Fruit fly (Drosophila melanogaster) whole organism, embryonic: Measurements from ENCODE around the gene CG17107.

ENCODE experiments used
- Ada2b ChIP-seq: fragments of 200-800 bp; sonication (Bioruptor generic); IDR thresholded peaks from 2 replicates; pipeline ENCODE4 v1.3.6; 2022; ENCODE audit warnings: missing biosample characterization, missing genetic modification characterization
- CG11093 ChIP-seq: fragments of 200-800 bp; sonication (Bioruptor generic); IDR thresholded peaks from 3 replicates; pipeline ENCODE4 v1.3.6; 2022; ENCODE audit warnings: missing biosample characterization, missing genetic modification characterization
- CG11560 ChIP-seq: fragments of 200-800 bp; sonication (Bioruptor generic); IDR thresholded peaks from 3 replicates; pipeline ENCODE4 v1.3.6; 2022; ENCODE audit warnings: missing biosample characterization, missing genetic modification characterization
- CG12744 ChIP-seq: fragments of 200-800 bp; sonication (Bioruptor generic); optimal IDR thresholded peaks from 2 replicates; lab custom pipeline; 2016; ENCODE audit warnings: missing biosample characterization, missing genetic modification characterization
- CG15269 ChIP-seq: fragments of 200-800 bp; sonication (Bioruptor generic); optimal IDR thresholded peaks from 2 replicates; lab custom pipeline; 2018; ENCODE audit warnings: missing biosample characterization, mild to moderate bottlenecking, missing genetic modification characterization, moderate library complexity
- CG15601 ChIP-seq: fragments of 200-800 bp; sonication (Bioruptor generic); optimal IDR thresholded peaks from 3 replicates; lab custom pipeline; 2019; ENCODE audit warnings: missing biosample characterization, mild to moderate bottlenecking, missing genetic modification characterization, moderate library complexity
- CG1602 ChIP-seq: fragments of 200-800 bp; sonication (Bioruptor generic); optimal IDR thresholded peaks from 3 replicates; lab custom pipeline; 2016; ENCODE audit warnings: missing biosample characterization, missing genetic modification characterization
- CG17359 ChIP-seq: fragments of 200-800 bp; sonication (Bioruptor generic); optimal IDR thresholded peaks from 3 replicates; lab custom pipeline; 2018; ENCODE audit warnings: missing biosample characterization, mild to moderate bottlenecking, missing genetic modification characterization, moderate library complexity
- CG18262 ChIP-seq: fragments of 200-800 bp; optimal IDR thresholded peaks from 3 replicates; lab custom pipeline; 2019; ENCODE audit warnings: missing biosample characterization, mild to moderate bottlenecking, missing genetic modification characterization, moderate library complexity
- CG18599 ChIP-seq: fragments of 200-800 bp; sonication (Bioruptor generic); optimal IDR thresholded peaks from 3 replicates; lab custom pipeline; 2017; ENCODE audit warnings: missing biosample characterization, missing genetic modification characterization, mild to moderate bottlenecking, moderate library complexity, missing genetic modification reagents
- CG32772 ChIP-seq: fragments of 200-800 bp; sonication (Bioruptor generic); IDR thresholded peaks from 2 replicates; pipeline ENCODE4 v1.3.6; 2022; ENCODE audit warnings: missing biosample characterization, missing genetic modification characterization
- CG7357 ChIP-seq: fragments of 200-800 bp; sonication (Bioruptor generic); IDR thresholded peaks from 3 replicates; pipeline ENCODE4 v1.3.6; 2022; ENCODE audit warnings: missing biosample characterization, missing genetic modification characterization
- CG7556 ChIP-seq: fragments of 200-800 bp; sonication (Bioruptor generic); optimal IDR thresholded peaks from 2 replicates; lab custom pipeline; 2017; ENCODE audit warnings: missing biosample characterization, mild to moderate bottlenecking, missing genetic modification characterization
- CG7928 ChIP-seq: fragments of 200-800 bp; sonication (Bioruptor generic); optimal IDR thresholded peaks from 2 replicates; lab custom pipeline; 2017; ENCODE audit warnings: missing biosample characterization, mild to moderate bottlenecking, missing genetic modification characterization
- CG7963 ChIP-seq: fragments of 200-800 bp; sonication (Bioruptor generic); IDR thresholded peaks from 3 replicates; pipeline ENCODE4 v1.3.6; 2022; ENCODE audit warnings: missing biosample characterization, missing genetic modification characterization; ENCODE audit not compliant: partially characterized antibody
- CG8089 ChIP-seq: fragments of 200-800 bp; sonication (Bioruptor generic); optimal IDR thresholded peaks from 3 replicates; lab custom pipeline; 2016; ENCODE audit warnings: missing biosample characterization, missing genetic modification characterization
- CG8281 ChIP-seq: fragments of 200-800 bp; sonication (Bioruptor generic); optimal IDR thresholded peaks from 2 replicates; lab custom pipeline; 2018; ENCODE audit warnings: missing biosample characterization, mild to moderate bottlenecking, missing genetic modification characterization, moderate library complexity
- CG8924 ChIP-seq: fragments of 200-800 bp; optimal IDR thresholded peaks from 3 replicates; lab custom pipeline; 2019; ENCODE audit warnings: missing biosample characterization, mild to moderate bottlenecking, missing genetic modification characterization, moderate library complexity
- CG9817 ChIP-seq: fragments of 200-800 bp; sonication (Bioruptor generic); optimal IDR thresholded peaks from 2 replicates; lab custom pipeline; 2018; ENCODE audit warnings: missing biosample characterization, mild to moderate bottlenecking, missing genetic modification characterization, moderate library complexity
- ERR ChIP-seq: fragments of 200-800 bp; sonication (Bioruptor generic); optimal IDR thresholded peaks from 2 replicates; lab custom pipeline; 2016; ENCODE audit warnings: missing biosample characterization, missing genetic modification characterization
- Ets65A ChIP-seq: fragments of 200-800 bp; sonication (Bioruptor generic); peaks from one replicate; lab custom pipeline; 2016; ENCODE audit warnings: missing biosample characterization, missing genetic modification characterization
- Fer3 ChIP-seq: fragments of 200-800 bp; sonication (Bioruptor generic); optimal IDR thresholded peaks from 2 replicates; lab custom pipeline; 2018; ENCODE audit warnings: missing biosample characterization, mild to moderate bottlenecking, missing genetic modification characterization, moderate library complexity
- HHEX ChIP-seq: fragments of 200-800 bp; sonication (Bioruptor generic); optimal IDR thresholded peaks from 3 replicates; lab custom pipeline; 2017; ENCODE audit warnings: missing biosample characterization, mild to moderate bottlenecking, missing genetic modification characterization, missing genetic modification reagents
- HLH4C ChIP-seq: fragments of 200-800 bp; sonication (Bioruptor generic); IDR thresholded peaks from 3 replicates; pipeline ENCODE4 v1.3.6; 2022; ENCODE audit warnings: missing biosample characterization, missing genetic modification characterization; ENCODE audit not compliant: partially characterized antibody
- Myb ChIP-seq: fragments of 200-800 bp; sonication (Bioruptor generic); optimal IDR thresholded peaks from 2 replicates; lab custom pipeline; 2016; ENCODE audit warnings: missing biosample characterization, missing genetic modification characterization
- Pdp1 ChIP-seq, 2 experiments: fragments of 200-800 bp; sonication (Bioruptor generic); optimal IDR thresholded peaks; 3 replicates each; lab custom pipeline; 2016; ENCODE audit warnings: missing biosample characterization in 2 of 2, missing genetic modification characterization in 2 of 2, mild to moderate bottlenecking in 1 of 2, moderate library complexity in 1 of 2
- Ravus ChIP-seq: fragments of 200-800 bp; sonication (Bioruptor generic); IDR thresholded peaks from 2 replicates; pipeline ENCODE4 v1.3.6; 2022; ENCODE audit warnings: missing biosample characterization, missing genetic modification characterization
- Six4 ChIP-seq: fragments of 200-800 bp; sonication (Bioruptor generic); optimal IDR thresholded peaks from 2 replicates; lab custom pipeline; 2016; ENCODE audit warnings: missing biosample characterization, missing genetic modification characterization
- Ssrp ChIP-seq: fragments of 200-800 bp; sonication (Bioruptor generic); optimal IDR thresholded peaks from 2 replicates; lab custom pipeline; 2018; ENCODE audit warnings: missing biosample characterization, mild to moderate bottlenecking, missing genetic modification characterization, moderate library complexity
- Trl ChIP-seq, 3 experiments: fragments of >200 bp in 2 of 3; fragments of 200-800 bp in 1 of 3; sonication (Bioruptor generic) in 1 of 3; optimal IDR thresholded peaks; 2 replicates in 1 of 3; 3 replicates in 2 of 3; lab custom pipeline; 2016 to 2017; ENCODE audit warnings: missing biosample characterization in 1 of 3, missing genetic modification characterization in 1 of 3
- Xrp1 ChIP-seq: fragments of 200-800 bp; sonication (Bioruptor generic); IDR thresholded peaks from 2 replicates; pipeline ENCODE4 v1.3.6; 2022; ENCODE audit warnings: missing biosample characterization, missing genetic modification characterization
- ase ChIP-seq: fragments of 200-800 bp; sonication (Bioruptor generic); IDR thresholded peaks from 3 replicates; pipeline ENCODE4 v1.3.6; 2022; ENCODE audit warnings: missing biosample characterization, missing genetic modification characterization
- bab2 ChIP-seq: fragments of 200-800 bp; sonication (Bioruptor generic); optimal IDR thresholded peaks from 2 replicates; lab custom pipeline; 2016; ENCODE audit warnings: missing biosample characterization, missing genetic modification characterization
- dan ChIP-seq: fragments of 200-800 bp; sonication (Bioruptor generic); IDR thresholded peaks from 2 replicates; pipeline ENCODE4 v1.3.6; 2022; ENCODE audit warnings: missing biosample characterization, missing genetic modification characterization
- fru ChIP-seq: fragments of >200 bp; optimal IDR thresholded peaks from 2 replicates; lab custom pipeline; 2017
- gsb-n ChIP-seq: fragments of 200-800 bp; sonication (Bioruptor generic); optimal IDR thresholded peaks from 3 replicates; lab custom pipeline; 2018; ENCODE audit warnings: missing biosample characterization, mild to moderate bottlenecking, missing genetic modification characterization
- jing ChIP-seq: fragments of 200-800 bp; sonication (Bioruptor generic); optimal IDR thresholded peaks from 2 replicates; lab custom pipeline; 2018; ENCODE audit warnings: missing biosample characterization, mild to moderate bottlenecking, missing genetic modification characterization
- kay ChIP-seq: fragments of 200-800 bp; sonication (Bioruptor generic); optimal IDR thresholded peaks from 2 replicates; lab custom pipeline; 2016; ENCODE audit warnings: missing biosample characterization, missing genetic modification characterization
- lbe ChIP-seq: fragments of 200-800 bp; sonication (Bioruptor generic); optimal IDR thresholded peaks from 2 replicates; lab custom pipeline; 2016; ENCODE audit warnings: missing biosample characterization, mild to moderate bottlenecking, missing genetic modification characterization
- lilli ChIP-seq: fragments of 200-800 bp; sonication (Bioruptor generic); optimal IDR thresholded peaks from 3 replicates; lab custom pipeline; 2016; ENCODE audit warnings: missing biosample characterization, missing genetic modification characterization
- oc ChIP-seq: fragments of 200-800 bp; sonication (Bioruptor generic); optimal IDR thresholded peaks from 2 replicates; lab custom pipeline; 2018; ENCODE audit warnings: missing biosample characterization, mild to moderate bottlenecking, missing genetic modification characterization, moderate library complexity
- pan ChIP-seq, 4 experiments: fragments of >200 bp in 3 of 4; fragments of 200-800 bp in 1 of 4; sonication (Bioruptor generic) in 1 of 4; optimal IDR thresholded peaks in 3 of 4; IDR thresholded peaks in 1 of 4; 2 replicates each; pipeline versions ENCODE4 v1.3.6 to Lab custom; 2017 to 2022; ENCODE audit warnings: missing biosample characterization in 2 of 4, missing genetic modification characterization in 2 of 4, mixed read lengths in 1 of 4
- peb ChIP-seq: fragments of 200-800 bp; sonication (Bioruptor generic); IDR thresholded peaks from 2 replicates; pipeline ENCODE4 v1.3.6; 2022; ENCODE audit warnings: missing biosample characterization, missing genetic modification characterization
- row ChIP-seq: fragments of 200-800 bp; sonication (Bioruptor generic); IDR thresholded peaks from 3 replicates; pipeline ENCODE4 v1.3.6; 2022; ENCODE audit warnings: missing biosample characterization, missing genetic modification characterization
- schlank ChIP-seq: fragments of 200-800 bp; sonication (Bioruptor generic); optimal IDR thresholded peaks from 2 replicates; lab custom pipeline; 2018; ENCODE audit warnings: missing biosample characterization, mild to moderate bottlenecking, missing genetic modification characterization
- sens ChIP-seq: fragments of 200-800 bp; sonication (Bioruptor generic); peaks from one replicate; lab custom pipeline; 2016; ENCODE audit warnings: missing biosample characterization, missing genetic modification characterization
- sim ChIP-seq: fragments of 200-800 bp; sonication (Bioruptor generic); IDR thresholded peaks from 2 replicates; pipeline ENCODE4 v1.3.6; 2022; ENCODE audit warnings: missing biosample characterization, missing genetic modification characterization
- stwl ChIP-seq: fragments of 200-800 bp; sonication (Bioruptor generic); optimal IDR thresholded peaks from 3 replicates; lab custom pipeline; 2018; ENCODE audit warnings: missing biosample characterization, mild to moderate bottlenecking, missing genetic modification characterization, moderate library complexity
- sug ChIP-seq: fragments of 200-800 bp; optimal IDR thresholded peaks from 2 replicates; lab custom pipeline; 2019; ENCODE audit warnings: missing biosample characterization, mild to moderate bottlenecking, missing genetic modification characterization, moderate library complexity
- tgo ChIP-seq: fragments of 200-800 bp; sonication (Bioruptor generic); IDR thresholded peaks from 3 replicates; pipeline ENCODE4 v1.3.6; 2022; ENCODE audit warnings: missing biosample characterization, missing genetic modification characterization
- vvl ChIP-seq: fragments of 200-800 bp; sonication (Bioruptor generic); IDR thresholded peaks from 2 replicates; pipeline ENCODE4 v1.3.6; 2022; ENCODE audit warnings: missing biosample characterization, missing genetic modification characterization

Gene CG17107

dm6 chr2L:10697992-10698391 is 16.3 kb downstream of the CG17107 start, which contains the start of gene CG7300 (continued):
- TF ChIP-seq fru (lab: Kevin White, UChicago): no peak
- peak; percentile 8 for TF ChIP-seq schlank (tag; lab: Kevin White, UChicago)
- no peak for TF ChIP-seq CG8281 (tag; lab: Kevin White, UChicago)
- TF ChIP-seq tgo: peak; percentile 65
- peak in 1 of 2 experiments; percentile 56 for TF ChIP-seq Pdp1 (GFP tag; optimal IDR thresholded peaks at IDR 0.05; lab: Kevin White, UChicago)
- no peak for TF ChIP-seq HLH4C (GFP tag; lab: Robert Waterston, UW)
- TF ChIP-seq CG9817 (tag; lab: Kevin White, UChicago): peak; percentile 41
- TF ChIP-seq CG17359 (tag; lab: Kevin White, UChicago): peak; percentile 61
- TF ChIP-seq CG18262 (tag; lab: Kevin White, UChicago): peak; percentile 59
- peak; percentile 39 for TF ChIP-seq oc (tag; lab: Kevin White, UChicago)
- TF ChIP-seq gsb-n (tag; lab: Kevin White, UChicago): peak; percentile 32
- peak; percentile 26; the same call in 1 of the 2 replicates for TF ChIP-seq Ravus (GFP tag; lab: Robert Waterston, UW)
- peak; percentile 36 for TF ChIP-seq CG7556 (GFP tag; lab: Kevin White, UChicago)
- TF ChIP-seq jing (GFP tag; lab: Kevin White, UChicago): peak; percentile 17
- TF ChIP-seq sens: peak; percentile 80
- no peak for TF ChIP-seq CG7963 (GFP tag; lab: Robert Waterston, UW)
- peak; percentile 33; the same call in 1 of the 3 replicates for TF ChIP-seq ase (GFP tag; lab: Robert Waterston, UW)
- TF ChIP-seq kay (GFP tag; lab: Kevin White, UChicago): no peak
- peak; percentile 64 for TF ChIP-seq CG15269 (tag; lab: Kevin White, UChicago)
- TF ChIP-seq Ets65A (GFP tag; lab: Kevin White, UChicago): peak; percentile 90
- no peak for TF ChIP-seq stwl (tag; lab: Kevin White, UChicago)
- no peak for TF ChIP-seq pan (optimal IDR thresholded peaks at IDR 0.05; lab: Kevin White, UChicago)
- TF ChIP-seq pan (GFP tag; optimal IDR thresholded peaks at IDR 0.05 in 1 of 2, IDR thresholded peaks at IDR 0.05 in 1 of 2): peak in 1 of 2 experiments; percentile 72
- TF ChIP-seq Xrp1 (GFP tag; lab: Robert Waterston, UW): peak; percentile 68
- TF ChIP-seq ERR (GFP tag; lab: Kevin White, UChicago): no peak
- TF ChIP-seq Ssrp: peak; percentile 39
- TF ChIP-seq CG1602 (GFP tag; lab: Kevin White, UChicago): peak; percentile 22
- peak; percentile 24 for TF ChIP-seq bab2 (GFP tag; lab: Kevin White, UChicago)
- no peak for TF ChIP-seq dan (GFP tag; lab: Robert Waterston, UW)
- peak; percentile 35 for TF ChIP-seq HHEX
- TF ChIP-seq CG7357: peak; percentile 60; the same call in 1 of the 3 replicates
- TF ChIP-seq CG7928: peak; percentile 38
- peak; percentile 62 for TF ChIP-seq Fer3
- peak; percentile 80 for TF ChIP-seq vvl
- no peak for TF ChIP-seq CG11560 (tag; lab: Robert Waterston, UW)
- TF ChIP-seq CG18599 (GFP tag; lab: Kevin White, UChicago): peak; percentile 58
- no peak for TF ChIP-seq Six4
- no peak for TF ChIP-seq sim (GFP tag; lab: Robert Waterston, UW)
- no peak for TF ChIP-seq CG8089
- TF ChIP-seq row: peak; percentile 73
- TF ChIP-seq peb (GFP tag; lab: Robert Waterston, UW): peak; percentile 31; the same call in 1 of the 2 replicates
- TF ChIP-seq Trl (optimal IDR thresholded peaks at IDR 0.05; lab: Kevin White, UChicago): no peak
- TF ChIP-seq Trl (GFP tag; optimal IDR thresholded peaks at IDR 0.05; lab: Kevin White, UChicago): peak; percentile 32
- TF ChIP-seq sug (tag; lab: Kevin White, UChicago): no peak
- TF ChIP-seq Ada2b (GFP tag; lab: Robert Waterston, UW): no peak
- peak; percentile 8 for TF ChIP-seq CG15601
- TF ChIP-seq CG12744 (GFP tag; lab: Kevin White, UChicago): no peak
- peak; percentile 3 for TF ChIP-seq Myb (GFP tag; lab: Kevin White, UChicago)
- peak; percentile 36 for TF ChIP-seq CG8924
- TF ChIP-seq lilli: peak; percentile 62
- no peak for TF ChIP-seq lbe (GFP tag; lab: Kevin White, UChicago)
- TF ChIP-seq CG32772 (GFP tag; lab: Robert Waterston, UW): peak; percentile 55
- no peak for TF ChIP-seq CG11093 (GFP tag; lab: Robert Waterston, UW)
